Fruit fly (Drosophila melanogaster) whole organism, embryonic: Measurements from ENCODE around the gene NitFhit.

Experiments used
- Ada2b ChIP-seq: fragments of 200-800 bp; sonication (Bioruptor generic); IDR thresholded peaks from 2 replicates; pipeline ENCODE4 v1.3.6; 2022; ENCODE audit warnings: missing biosample characterization, missing genetic modification characterization
- CG10267 ChIP-seq: fragments of 200-800 bp; sonication (Bioruptor generic); optimal IDR thresholded peaks from 2 replicates; lab custom pipeline; 2018; ENCODE audit warnings: missing biosample characterization, mild to moderate bottlenecking, missing genetic modification characterization, moderate library complexity
- CG10366 ChIP-seq: fragments of 200-800 bp; sonication (Bioruptor generic); IDR thresholded peaks from 2 replicates; pipeline ENCODE4 v1.3.6; 2022; ENCODE audit warnings: missing biosample characterization, missing genetic modification characterization
- CG12299 ChIP-seq: fragments of 200-800 bp; sonication (Bioruptor generic); optimal IDR thresholded peaks from 2 replicates; lab custom pipeline; 2018; ENCODE audit warnings: missing biosample characterization, mild to moderate bottlenecking, missing genetic modification characterization
- CG12659 ChIP-seq: fragments of 200-800 bp; sonication (Bioruptor generic); optimal IDR thresholded peaks from 3 replicates; lab custom pipeline; 2017; ENCODE audit warnings: mild to moderate bottlenecking, missing biosample characterization, missing genetic modification reagents, missing genetic modification characterization
- CG12942 ChIP-seq: fragments of 200-800 bp; sonication (Bioruptor generic); optimal IDR thresholded peaks from 3 replicates; lab custom pipeline; 2016; ENCODE audit warnings: missing biosample characterization, missing genetic modification characterization
- CG13123 ChIP-seq: fragments of 200-800 bp; sonication (Bioruptor generic); optimal IDR thresholded peaks from 2 replicates; lab custom pipeline; 2016; ENCODE audit warnings: missing biosample characterization, missing genetic modification characterization
- CG14441 ChIP-seq: fragments of 200-800 bp; sonication (Bioruptor generic); IDR thresholded peaks from 2 replicates; pipeline ENCODE4 v1.3.6; 2022; ENCODE audit warnings: missing biosample characterization, missing genetic modification characterization
- CG14965 ChIP-seq: fragments of 200-800 bp; sonication (Bioruptor generic); optimal IDR thresholded peaks from 2 replicates; lab custom pipeline; 2016; ENCODE audit warnings: missing biosample characterization, missing genetic modification characterization, borderline replicate concordance
- CG15269 ChIP-seq: fragments of 200-800 bp; sonication (Bioruptor generic); optimal IDR thresholded peaks from 2 replicates; lab custom pipeline; 2018; ENCODE audit warnings: missing biosample characterization, mild to moderate bottlenecking, missing genetic modification characterization, moderate library complexity
- CG15514 ChIP-seq: fragments of 200-800 bp; sonication (Bioruptor generic); optimal IDR thresholded peaks from 3 replicates; lab custom pipeline; 2017; ENCODE audit warnings: missing biosample characterization, missing genetic modification characterization, mild to moderate bottlenecking, moderate library complexity, missing genetic modification reagents
- CG17186 ChIP-seq: fragments of 200-800 bp; sonication (Bioruptor generic); optimal IDR thresholded peaks from 3 replicates; lab custom pipeline; 2017; ENCODE audit warnings: missing biosample characterization, missing genetic modification reagents, missing genetic modification characterization
- CG17328 ChIP-seq: fragments of 200-800 bp; sonication (Bioruptor generic); IDR thresholded peaks from 2 replicates; pipeline ENCODE4 v1.3.6; 2022; ENCODE audit warnings: missing biosample characterization, missing genetic modification characterization
- CG17385 ChIP-seq: fragments of 200-800 bp; sonication (Bioruptor generic); optimal IDR thresholded peaks from 3 replicates; lab custom pipeline; 2018; ENCODE audit warnings: missing biosample characterization, mild to moderate bottlenecking, missing genetic modification characterization
- CG17912 ChIP-seq: fragments of 200-800 bp; sonication (Bioruptor generic); optimal IDR thresholded peaks from 2 replicates; lab custom pipeline; 2018; ENCODE audit warnings: missing biosample characterization, mild to moderate bottlenecking, missing genetic modification characterization
- CG32772 ChIP-seq: fragments of 200-800 bp; sonication (Bioruptor generic); IDR thresholded peaks from 2 replicates; pipeline ENCODE4 v1.3.6; 2022; ENCODE audit warnings: missing biosample characterization, missing genetic modification characterization
- CG34224 ChIP-seq: fragments of 200-800 bp; sonication (Bioruptor generic); IDR thresholded peaks from 3 replicates; pipeline ENCODE4 v1.3.6; 2022; ENCODE audit warnings: missing biosample characterization, missing genetic modification characterization; ENCODE audit not compliant: partially characterized antibody
- CG34422 ChIP-seq: fragments of 200-800 bp; sonication (Bioruptor generic); IDR thresholded peaks from 3 replicates; pipeline ENCODE4 v1.3.6; 2022; ENCODE audit warnings: missing biosample characterization, missing genetic modification characterization
- CG4617 ChIP-seq: fragments of 200-800 bp; sonication (Bioruptor generic); optimal IDR thresholded peaks from 3 replicates; lab custom pipeline; 2016; ENCODE audit warnings: missing biosample characterization, missing genetic modification characterization, borderline replicate concordance
- CG7745 ChIP-seq: fragments of 200-800 bp; sonication (Bioruptor generic); optimal IDR thresholded peaks from 2 replicates; lab custom pipeline; 2018; ENCODE audit warnings: missing biosample characterization, mild to moderate bottlenecking, missing genetic modification characterization, moderate library complexity
- CG7928 ChIP-seq: fragments of 200-800 bp; sonication (Bioruptor generic); optimal IDR thresholded peaks from 2 replicates; lab custom pipeline; 2017; ENCODE audit warnings: missing biosample characterization, mild to moderate bottlenecking, missing genetic modification characterization
- CG7987 ChIP-seq: fragments of 200-800 bp; sonication (Bioruptor generic); optimal IDR thresholded peaks from 2 replicates; lab custom pipeline; 2018; ENCODE audit warnings: missing biosample characterization, mild to moderate bottlenecking, missing genetic modification characterization, moderate library complexity
- CG8924 ChIP-seq: fragments of 200-800 bp; optimal IDR thresholded peaks from 3 replicates; lab custom pipeline; 2019; ENCODE audit warnings: missing biosample characterization, mild to moderate bottlenecking, missing genetic modification characterization, moderate library complexity
- CG9797 ChIP-seq: fragments of 200-800 bp; sonication (Bioruptor generic); optimal IDR thresholded peaks from 3 replicates; lab custom pipeline; 2018; ENCODE audit warnings: missing biosample characterization, mild to moderate bottlenecking, missing genetic modification characterization
- Deaf1 ChIP-seq: fragments of 200-800 bp; optimal IDR thresholded peaks from 3 replicates; lab custom pipeline; 2019; ENCODE audit warnings: missing biosample characterization, mild to moderate bottlenecking, missing genetic modification characterization, moderate library complexity
- Fer1 ChIP-seq: fragments of 200-800 bp; sonication (Bioruptor generic); optimal IDR thresholded peaks from 2 replicates; lab custom pipeline; 2017; ENCODE audit warnings: missing biosample characterization, mild to moderate bottlenecking, missing genetic modification characterization
- Hey ChIP-seq: fragments of 200-800 bp; sonication (Bioruptor generic); optimal IDR thresholded peaks from 3 replicates; lab custom pipeline; 2018; ENCODE audit warnings: missing biosample characterization, mild to moderate bottlenecking, missing genetic modification characterization
- Hr51 ChIP-seq, 2 experiments: fragments of 200-800 bp; sonication (Bioruptor generic); optimal IDR thresholded peaks; 2 replicates in 1 of 2; 3 replicates in 1 of 2; lab custom pipeline; 2016 to 2018; ENCODE audit warnings: missing biosample characterization in 2 of 2, missing genetic modification characterization in 2 of 2, mild to moderate bottlenecking in 1 of 2, moderate library complexity in 1 of 2
- Mes4 ChIP-seq: fragments of 200-800 bp; sonication (Bioruptor generic); optimal IDR thresholded peaks from 2 replicates; lab custom pipeline; 2016; ENCODE audit warnings: missing biosample characterization, missing genetic modification characterization
- Optix ChIP-seq: fragments of 200-800 bp; sonication (Bioruptor generic); IDR thresholded peaks from 3 replicates; pipeline ENCODE4 v1.3.6; 2022; ENCODE audit warnings: missing biosample characterization, missing genetic modification characterization
- Six4 ChIP-seq: fragments of 200-800 bp; sonication (Bioruptor generic); optimal IDR thresholded peaks from 2 replicates; lab custom pipeline; 2016; ENCODE audit warnings: missing biosample characterization, missing genetic modification characterization
- Vsx1 ChIP-seq: fragments of 200-800 bp; sonication (Bioruptor generic); optimal IDR thresholded peaks from 2 replicates; lab custom pipeline; 2017; ENCODE audit warnings: missing biosample characterization, mild to moderate bottlenecking, missing genetic modification characterization, missing genetic modification reagents
- aop ChIP-seq: fragments of 200-800 bp; sonication (Bioruptor generic); IDR thresholded peaks from 2 replicates; pipeline ENCODE4 v1.3.6; 2022; ENCODE audit warnings: missing biosample characterization, missing genetic modification characterization
- bigmax ChIP-seq: fragments of 200-800 bp; sonication (Bioruptor generic); optimal IDR thresholded peaks from 2 replicates; lab custom pipeline; 2018; ENCODE audit warnings: missing biosample characterization, mild to moderate bottlenecking, missing genetic modification characterization
- chn ChIP-seq: fragments of 200-800 bp; sonication (Bioruptor generic); optimal IDR thresholded peaks from 2 replicates; lab custom pipeline; 2016; ENCODE audit warnings: missing biosample characterization, missing genetic modification characterization
- crol ChIP-seq: fragments of 200-800 bp; sonication (Bioruptor generic); IDR thresholded peaks from 2 replicates; pipeline ENCODE4 v1.3.6; 2022; ENCODE audit warnings: missing biosample characterization, missing genetic modification characterization
- cwo ChIP-seq: fragments of 200-800 bp; sonication (Bioruptor generic); optimal IDR thresholded peaks from 3 replicates; lab custom pipeline; 2017; ENCODE audit warnings: missing biosample characterization, missing genetic modification characterization, mild to moderate bottlenecking, moderate library complexity, missing genetic modification reagents
- esg ChIP-seq: fragments of 200-800 bp; sonication (Bioruptor generic); conservative IDR thresholded peaks from 2 replicates; pipeline ENCODE4 v1.3.6; 2022; ENCODE audit warnings: missing biosample characterization, missing genetic modification characterization
- gce ChIP-seq: fragments of 200-800 bp; sonication (Bioruptor generic); IDR thresholded peaks from 3 replicates; pipeline ENCODE4 v1.3.6; 2022; ENCODE audit warnings: missing biosample characterization, missing genetic modification characterization
- grau ChIP-seq: fragments of 200-800 bp; optimal IDR thresholded peaks from 3 replicates; lab custom pipeline; 2019; ENCODE audit warnings: missing biosample characterization, mild to moderate bottlenecking, missing genetic modification characterization, moderate library complexity
- gsb ChIP-seq: fragments of 200-800 bp; sonication (Bioruptor generic); IDR thresholded peaks from 2 replicates; pipeline ENCODE4 v1.3.6; 2022; ENCODE audit warnings: missing biosample characterization, missing genetic modification characterization
- gt ChIP-seq: fragments of 200-800 bp; sonication (Bioruptor generic); IDR thresholded peaks from 2 replicates; pipeline ENCODE4 v1.3.6; 2022; ENCODE audit warnings: missing biosample characterization, missing genetic modification characterization
- hkb ChIP-seq, 2 experiments: fragments of 200-800 bp in 1 of 2; fragments of >200 bp in 1 of 2; sonication (Bioruptor generic) in 1 of 2; IDR thresholded peaks in 1 of 2; optimal IDR thresholded peaks in 1 of 2; 2 replicates each; pipeline versions ENCODE4 v1.3.6 to Lab custom; 2017 to 2022; ENCODE audit warnings: missing biosample characterization in 1 of 2, missing genetic modification characterization in 1 of 2
- jumu ChIP-seq: fragments of 200-800 bp; sonication (Bioruptor generic); optimal IDR thresholded peaks from 3 replicates; lab custom pipeline; 2016; ENCODE audit warnings: missing biosample characterization, missing genetic modification characterization
- maf-S ChIP-seq: fragments of 200-800 bp; sonication (Bioruptor generic); optimal IDR thresholded peaks from 2 replicates; lab custom pipeline; 2016; ENCODE audit warnings: missing biosample characterization, missing genetic modification characterization
- onecut ChIP-seq: fragments of 200-800 bp; sonication (Bioruptor generic); IDR thresholded peaks from 2 replicates; pipeline ENCODE4 v1.3.6; 2022; ENCODE audit warnings: missing biosample characterization, missing genetic modification characterization
- pfk ChIP-seq: fragments of 200-800 bp; sonication (Bioruptor generic); optimal IDR thresholded peaks from 2 replicates; lab custom pipeline; 2018; ENCODE audit warnings: missing biosample characterization, mild to moderate bottlenecking, missing genetic modification characterization, moderate library complexity
- pita ChIP-seq: fragments of 200-800 bp; sonication (Bioruptor generic); optimal IDR thresholded peaks from 2 replicates; lab custom pipeline; 2017; ENCODE audit warnings: missing biosample characterization, mild to moderate bottlenecking, missing genetic modification characterization
- run ChIP-seq: fragments of 200-800 bp; sonication (Bioruptor generic); optimal IDR thresholded peaks from 3 replicates; lab custom pipeline; 2018; ENCODE audit warnings: missing biosample characterization, mild to moderate bottlenecking, missing genetic modification characterization
- sisA ChIP-seq: fragments of 200-800 bp; sonication (Bioruptor generic); IDR thresholded peaks from 2 replicates; pipeline ENCODE4 v1.3.6; 2022; ENCODE audit warnings: missing biosample characterization, missing genetic modification characterization
- sug ChIP-seq: fragments of 200-800 bp; optimal IDR thresholded peaks from 2 replicates; lab custom pipeline; 2019; ENCODE audit warnings: missing biosample characterization, mild to moderate bottlenecking, missing genetic modification characterization, moderate library complexity

NitFhit gene

DNA sequence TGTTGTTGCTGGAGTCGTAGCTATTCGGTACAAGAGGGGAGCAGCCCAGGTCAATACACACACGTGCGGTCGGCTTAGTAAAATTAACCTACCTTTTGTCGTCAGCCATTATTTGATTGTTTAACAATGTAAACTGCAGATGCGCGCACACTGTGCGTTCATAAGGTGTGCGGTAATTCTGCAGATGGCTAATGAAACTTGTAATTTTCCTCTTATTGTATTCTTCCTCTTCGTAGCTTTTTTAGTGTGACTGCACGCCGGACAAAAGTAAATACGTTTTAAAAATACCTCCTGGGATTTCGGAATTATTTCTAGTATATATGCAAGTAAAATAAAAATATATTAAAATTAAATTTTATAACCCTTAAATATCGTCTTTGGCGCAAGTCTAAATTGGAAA, 7.7 kb downstream of the NitFhit start, which contains the start of gene Prp4k (continued):
- TF ChIP-seq CG15514 (GFP tag; lab: Kevin White, UChicago) (peak; percentile 39), CG34224 (no peak), CG8924 (no peak), onecut (GFP tag; lab: Robert Waterston, UW) (no peak), CG34422 (peak; percentile 27; the same call in 1 of the 3 replicates), Ada2b (no peak), crol (GFP tag; lab: Robert Waterston, UW) (peak; percentile 42; the same call in 1 of the 2 replicates), grau (no peak), chn (GFP tag; lab: Kevin White, UChicago) (no peak), CG13123 (no peak), gce (no peak), CG14441 (GFP tag; lab: Robert Waterston, UW) (no peak), CG12659 (GFP tag; lab: Kevin White, UChicago) (peak; percentile 63), cwo (GFP tag; lab: Kevin White, UChicago) (no peak), Deaf1 (tag; lab: Kevin White, UChicago) (peak; percentile 58), CG14965 (GFP tag; lab: Kevin White, UChicago) (no peak), bigmax (peak; percentile 56), CG10267 (tag; lab: Kevin White, UChicago) (peak; percentile 4), CG12942 (no peak), CG32772 (no peak), Hey (tag; lab: Kevin White, UChicago) (no peak), Hr51 (GFP tag; optimal IDR thresholded peaks at IDR 0.05; lab: Kevin White, UChicago) (no peak), CG15269 (tag; lab: Kevin White, UChicago) (no peak), gsb (GFP tag; lab: Robert Waterston, UW) (no peak), run (no peak), sisA (GFP tag; lab: Robert Waterston, UW) (no peak), hkb (optimal IDR thresholded peaks at IDR 0.05; lab: Kevin White, UChicago) (no peak), hkb (GFP tag; IDR thresholded peaks at IDR 0.05; lab: Robert Waterston, UW) (no peak), Six4 (no peak), CG12299 (no peak), sug (tag; lab: Kevin White, UChicago) (no peak), CG4617 (GFP tag; lab: Kevin White, UChicago) (peak; percentile 87), esg (no peak), Optix (GFP tag; lab: Robert Waterston, UW) (no peak), Fer1 (peak; percentile 21), aop (GFP tag; lab: Robert Waterston, UW) (no peak), CG7987 (GFP tag; lab: Kevin White, UChicago) (no peak), CG17186 (GFP tag; lab: Kevin White, UChicago) (no peak), CG7928 (no peak), CG9797 (peak; percentile 62), CG17328 (no peak), pita (GFP tag; lab: Kevin White, UChicago) (no peak), CG17385 (GFP tag; lab: Kevin White, UChicago) (peak; percentile 92), CG10366 (GFP tag; lab: Robert Waterston, UW) (no peak), maf-S (GFP tag; lab: Kevin White, UChicago) (no peak), CG7745 (no peak), jumu (no peak), Mes4 (GFP tag; lab: Kevin White, UChicago) (no peak), gt (GFP tag; lab: Robert Waterston, UW) (no peak), pfk (GFP tag; lab: Kevin White, UChicago) (no peak), Vsx1 (no peak), CG17912 (GFP tag; lab: Kevin White, UChicago) (no peak)
